Fruit fly (Drosophila melanogaster) whole organism, pupa: ENCODE results near the gene CG9107.

Experiments used
- CG10348 ChIP-seq: fragments of 200-800 bp; sonication (Bioruptor generic); IDR thresholded peaks from 2 replicates; pipeline ENCODE4 v1.3.6; 2022; ENCODE audit warnings: missing biosample characterization, missing genetic modification characterization
- CG13204 ChIP-seq: fragments of 200-800 bp; sonication (Bioruptor generic); optimal IDR thresholded peaks from 2 replicates; lab custom pipeline; 2018; ENCODE audit warnings: missing biosample characterization, mild to moderate bottlenecking, missing genetic modification characterization, moderate library complexity
- CG15710 ChIP-seq: fragments of 200-800 bp; sonication (Bioruptor generic); optimal IDR thresholded peaks from 2 replicates; lab custom pipeline; 2018; ENCODE audit warnings: missing biosample characterization, mild to moderate bottlenecking, missing genetic modification characterization, moderate library complexity
- CG17806 ChIP-seq: fragments of 200-800 bp; sonication (Bioruptor generic); optimal IDR thresholded peaks from 2 replicates; lab custom pipeline; 2018; ENCODE audit warnings: missing biosample characterization, mild to moderate bottlenecking, missing genetic modification characterization, moderate library complexity
- CG34367 ChIP-seq: fragments of 200-800 bp; sonication (Bioruptor generic); optimal IDR thresholded peaks from 2 replicates; lab custom pipeline; 2018; ENCODE audit warnings: missing biosample characterization, mild to moderate bottlenecking, missing genetic modification characterization
- CG4496 ChIP-seq: fragments of 200-800 bp; sonication (Bioruptor generic); IDR thresholded peaks from 3 replicates; pipeline ENCODE4 v1.3.6; 2022; ENCODE audit warnings: missing biosample characterization, missing genetic modification characterization
- CG8301 ChIP-seq: fragments of 200-800 bp; sonication (Bioruptor generic); optimal IDR thresholded peaks from 2 replicates; lab custom pipeline; 2018; ENCODE audit warnings: missing biosample characterization, mild to moderate bottlenecking, missing genetic modification characterization
- D1 ChIP-seq: fragments of 200-800 bp; sonication (Bioruptor generic); optimal IDR thresholded peaks from 2 replicates; lab custom pipeline; 2018; ENCODE audit warnings: missing biosample characterization, mild to moderate bottlenecking, missing genetic modification characterization, moderate library complexity
- EcR ChIP-seq: fragments of 200-800 bp; sonication (Bioruptor generic); optimal IDR thresholded peaks from 3 replicates; lab custom pipeline; 2019; ENCODE audit warnings: missing biosample characterization, missing genetic modification characterization, mild to moderate bottlenecking, moderate library complexity, missing genetic modification reagents
- Pif1A ChIP-seq: fragments of 200-800 bp; sonication (Bioruptor generic); optimal IDR thresholded peaks from 3 replicates; lab custom pipeline; 2016; ENCODE audit warnings: missing biosample characterization, missing genetic modification characterization
- Pif1B ChIP-seq: fragments of 200-800 bp; sonication (Bioruptor generic); optimal IDR thresholded peaks from 3 replicates; lab custom pipeline; 2016; ENCODE audit warnings: missing biosample characterization, missing genetic modification characterization
- fd96Ca ChIP-seq: fragments of 200-800 bp; sonication (Bioruptor generic); IDR thresholded peaks from 3 replicates; pipeline ENCODE4 v1.3.6; 2022; ENCODE audit warnings: missing biosample characterization, missing genetic modification characterization
- rn ChIP-seq: fragments of 200-800 bp; sonication (Bioruptor generic); IDR thresholded peaks from 2 replicates; pipeline ENCODE4 v1.3.6; 2022; ENCODE audit warnings: missing biosample characterization, missing genetic modification characterization

dm6 chr2L:5999247-5999646 is 25.1 kb downstream of the CG9107 start, which contains the start of gene Kdm5:
- TF ChIP-seq CG34367 (tag; lab: Kevin White, UChicago) (no peak), rn (GFP tag; lab: Robert Waterston, UW) (no peak), Pif1B (GFP tag; lab: Kevin White, UChicago) (no peak), CG4496 (peak; percentile 51; the same call in 1 of the 3 replicates), D1 (tag; lab: Kevin White, UChicago) (no peak), EcR (peak; percentile 24), CG10348 (GFP tag; lab: Robert Waterston, UW) (no peak), fd96Ca (GFP tag; lab: Robert Waterston, UW) (0 out of 3 replicates have a peak, but pooled peaks have one; percentile 10), Pif1A (GFP tag; lab: Kevin White, UChicago) (no peak), CG8301 (tag; lab: Kevin White, UChicago) (no peak), CG17806 (tag; lab: Kevin White, UChicago) (peak; percentile 9), CG13204 (GFP tag; lab: Kevin White, UChicago) (no peak), CG15710 (tag; lab: Kevin White, UChicago) (no peak)
